Fruit fly (Drosophila melanogaster) whole organism, embryonic: Measurements from ENCODE around the gene AlkB.
A peak's percentile ranks its signal among the peaks of the same experiment; 100 is the strongest.

Source experiments
- Bgb ChIP-seq: fragments of 200-800 bp; sonication (Bioruptor generic); IDR thresholded peaks from 2 replicates; pipeline ENCODE4 v1.3.6; 2022; ENCODE audit warnings: missing biosample characterization, missing genetic modification characterization; ENCODE audit not compliant: partially characterized antibody
- Blimp-1 ChIP-seq: fragments of 200-800 bp; sonication (Bioruptor generic); optimal IDR thresholded peaks from 3 replicates; lab custom pipeline; 2018; ENCODE audit warnings: missing biosample characterization, missing genetic modification characterization, mild to moderate bottlenecking, moderate library complexity, missing genetic modification reagents
- CG10654 ChIP-seq: fragments of 200-800 bp; sonication (Bioruptor generic); optimal IDR thresholded peaks from 2 replicates; lab custom pipeline; 2016; ENCODE audit warnings: missing biosample characterization, missing genetic modification characterization
- CG12155 ChIP-seq: fragments of 200-800 bp; sonication (Bioruptor generic); optimal IDR thresholded peaks from 3 replicates; lab custom pipeline; 2016; ENCODE audit warnings: missing biosample characterization, missing genetic modification characterization
- CG12942 ChIP-seq: fragments of 200-800 bp; sonication (Bioruptor generic); optimal IDR thresholded peaks from 3 replicates; lab custom pipeline; 2016; ENCODE audit warnings: missing biosample characterization, missing genetic modification characterization
- CG14050 ChIP-seq: fragments of 200-800 bp; sonication (Bioruptor generic); IDR thresholded peaks from 3 replicates; pipeline ENCODE4 v1.3.6; 2022; ENCODE audit warnings: missing biosample characterization, missing genetic modification characterization
- CG15011 ChIP-seq: fragments of 200-800 bp; sonication (Bioruptor generic); optimal IDR thresholded peaks from 3 replicates; lab custom pipeline; 2018; ENCODE audit warnings: missing biosample characterization, mild to moderate bottlenecking, missing genetic modification characterization
- CG1529 ChIP-seq: fragments of 200-800 bp; sonication (Bioruptor generic); optimal IDR thresholded peaks from 3 replicates; lab custom pipeline; 2018; ENCODE audit warnings: missing biosample characterization, missing genetic modification characterization
- CG15696 ChIP-seq: fragments of 200-800 bp; sonication (Bioruptor generic); optimal IDR thresholded peaks from 2 replicates; lab custom pipeline; 2019; ENCODE audit warnings: missing biosample characterization, mild to moderate bottlenecking, missing genetic modification characterization, moderate library complexity
- CG1602 ChIP-seq: fragments of 200-800 bp; sonication (Bioruptor generic); optimal IDR thresholded peaks from 3 replicates; lab custom pipeline; 2016; ENCODE audit warnings: missing biosample characterization, missing genetic modification characterization
- CG17359 ChIP-seq: fragments of 200-800 bp; sonication (Bioruptor generic); optimal IDR thresholded peaks from 3 replicates; lab custom pipeline; 2018; ENCODE audit warnings: missing biosample characterization, mild to moderate bottlenecking, missing genetic modification characterization, moderate library complexity
- CG17385 ChIP-seq: fragments of 200-800 bp; sonication (Bioruptor generic); optimal IDR thresholded peaks from 3 replicates; lab custom pipeline; 2018; ENCODE audit warnings: missing biosample characterization, mild to moderate bottlenecking, missing genetic modification characterization
- CG2116 ChIP-seq: fragments of 200-800 bp; sonication (Bioruptor generic); optimal IDR thresholded peaks from 3 replicates; lab custom pipeline; 2018; ENCODE audit warnings: missing biosample characterization, mild to moderate bottlenecking, missing genetic modification characterization
- CG2202 ChIP-seq: fragments of 200-800 bp; sonication (Bioruptor generic); optimal IDR thresholded peaks from 2 replicates; lab custom pipeline; 2018; ENCODE audit warnings: missing biosample characterization, mild to moderate bottlenecking, missing genetic modification characterization
- CG32767 ChIP-seq: fragments of 200-800 bp; sonication (Bioruptor generic); IDR thresholded peaks from 2 replicates; pipeline ENCODE4 v1.3.6; 2022; ENCODE audit warnings: missing biosample characterization, missing genetic modification characterization
- CG34422 ChIP-seq: fragments of 200-800 bp; sonication (Bioruptor generic); IDR thresholded peaks from 3 replicates; pipeline ENCODE4 v1.3.6; 2022; ENCODE audit warnings: missing biosample characterization, missing genetic modification characterization
- CG3847 ChIP-seq: fragments of 200-800 bp; sonication (Bioruptor generic); IDR thresholded peaks from 2 replicates; pipeline ENCODE4 v1.3.6; 2022; ENCODE audit warnings: missing biosample characterization, missing genetic modification characterization
- CG4617 ChIP-seq: fragments of 200-800 bp; sonication (Bioruptor generic); optimal IDR thresholded peaks from 3 replicates; lab custom pipeline; 2016; ENCODE audit warnings: missing biosample characterization, missing genetic modification characterization, borderline replicate concordance
- CG6683 ChIP-seq: fragments of 200-800 bp; sonication (Bioruptor generic); optimal IDR thresholded peaks from 2 replicates; lab custom pipeline; 2017; ENCODE audit warnings: missing biosample characterization, mild to moderate bottlenecking, missing genetic modification characterization, missing genetic modification reagents
- CG6791 ChIP-seq: fragments of 200-800 bp; sonication (Bioruptor generic); IDR thresholded peaks from 3 replicates; pipeline ENCODE4 v1.3.6; 2022; ENCODE audit warnings: missing biosample characterization, missing genetic modification characterization; ENCODE audit not compliant: partially characterized antibody
- CG8290 ChIP-seq, 3 experiments: fragments of 200-800 bp; sonication (Bioruptor generic); optimal IDR thresholded peaks; 2 replicates each; lab custom pipeline; 2016 to 2019; ENCODE audit warnings: missing biosample characterization in 3 of 3, missing genetic modification characterization in 3 of 3, mild to moderate bottlenecking in 2 of 3, moderate library complexity in 1 of 3
- CG8924 ChIP-seq: fragments of 200-800 bp; optimal IDR thresholded peaks from 3 replicates; lab custom pipeline; 2019; ENCODE audit warnings: missing biosample characterization, mild to moderate bottlenecking, missing genetic modification characterization, moderate library complexity
- CG8944 ChIP-seq: fragments of 200-800 bp; sonication (Bioruptor generic); optimal IDR thresholded peaks from 3 replicates; lab custom pipeline; 2016; ENCODE audit warnings: missing biosample characterization, missing genetic modification characterization
- CTCF ChIP-seq: fragments of 200-800 bp; sonication (Bioruptor generic); optimal IDR thresholded peaks from 2 replicates; lab custom pipeline; 2017; ENCODE audit warnings: missing biosample characterization, mild to moderate bottlenecking, missing genetic modification characterization, moderate library complexity
- Deaf1 ChIP-seq: fragments of 200-800 bp; optimal IDR thresholded peaks from 3 replicates; lab custom pipeline; 2019; ENCODE audit warnings: missing biosample characterization, mild to moderate bottlenecking, missing genetic modification characterization, moderate library complexity
- Dll ChIP-seq: fragments of 200-800 bp; sonication (Bioruptor generic); IDR thresholded peaks from 4 replicates; pipeline ENCODE4 v1.3.6; 2022; ENCODE audit warnings: missing biosample characterization, missing genetic modification characterization; ENCODE audit not compliant: partially characterized antibody
- Drgx ChIP-seq: fragments of 200-800 bp; sonication (Bioruptor generic); IDR thresholded peaks from 2 replicates; pipeline ENCODE4 v1.3.6; 2022; ENCODE audit warnings: missing biosample characterization, missing genetic modification characterization
- Ets65A ChIP-seq: fragments of 200-800 bp; sonication (Bioruptor generic); peaks from one replicate; lab custom pipeline; 2016; ENCODE audit warnings: missing biosample characterization, missing genetic modification characterization
- Ets97D ChIP-seq: fragments of 200-800 bp; sonication (Bioruptor generic); optimal IDR thresholded peaks from 3 replicates; lab custom pipeline; 2016; ENCODE audit warnings: missing biosample characterization, missing genetic modification characterization
- MTF-1 ChIP-seq: fragments of 200-800 bp; sonication (Bioruptor generic); optimal IDR thresholded peaks from 2 replicates; lab custom pipeline; 2018; ENCODE audit warnings: missing biosample characterization, mild to moderate bottlenecking, missing genetic modification characterization, borderline replicate concordance
- Myb ChIP-seq: fragments of 200-800 bp; sonication (Bioruptor generic); optimal IDR thresholded peaks from 2 replicates; lab custom pipeline; 2016; ENCODE audit warnings: missing biosample characterization, missing genetic modification characterization
- Rfx ChIP-seq: fragments of 200-800 bp; sonication (Bioruptor generic); IDR thresholded peaks from 2 replicates; pipeline ENCODE4 v1.3.6; 2022; ENCODE audit warnings: missing biosample characterization, missing genetic modification characterization
- Scr ChIP-seq: fragments of 200-800 bp; sonication (Bioruptor generic); IDR thresholded peaks from 2 replicates; pipeline ENCODE4 v1.3.6; 2022; ENCODE audit warnings: missing biosample characterization, missing genetic modification characterization; ENCODE audit not compliant: partially characterized antibody
- Six4 ChIP-seq: fragments of 200-800 bp; sonication (Bioruptor generic); optimal IDR thresholded peaks from 2 replicates; lab custom pipeline; 2016; ENCODE audit warnings: missing biosample characterization, missing genetic modification characterization
- ci ChIP-seq: fragments of 200-800 bp; sonication (Bioruptor generic); IDR thresholded peaks from 3 replicates; pipeline ENCODE4 v1.3.6; 2022; ENCODE audit warnings: missing biosample characterization, missing genetic modification characterization
- corto ChIP-seq: fragments of 200-800 bp; sonication (Bioruptor generic); optimal IDR thresholded peaks from 2 replicates; lab custom pipeline; 2016; ENCODE audit warnings: missing biosample characterization, mild to moderate bottlenecking, missing genetic modification characterization, moderate library complexity
- dpn ChIP-seq, 2 experiments: fragments of 200-800 bp; sonication (Bioruptor generic); optimal IDR thresholded peaks; 3 replicates each; lab custom pipeline; 2016; ENCODE audit warnings: missing biosample characterization in 2 of 2, missing genetic modification characterization in 2 of 2
- gt ChIP-seq: fragments of 200-800 bp; sonication (Bioruptor generic); IDR thresholded peaks from 2 replicates; pipeline ENCODE4 v1.3.6; 2022; ENCODE audit warnings: missing biosample characterization, missing genetic modification characterization
- hkb ChIP-seq, 2 experiments: fragments of 200-800 bp in 1 of 2; fragments of >200 bp in 1 of 2; sonication (Bioruptor generic) in 1 of 2; IDR thresholded peaks in 1 of 2; optimal IDR thresholded peaks in 1 of 2; 2 replicates each; pipeline versions ENCODE4 v1.3.6 to Lab custom; 2017 to 2022; ENCODE audit warnings: missing biosample characterization in 1 of 2, missing genetic modification characterization in 1 of 2
- kni ChIP-seq: fragments of 200-800 bp; sonication (Bioruptor generic); optimal IDR thresholded peaks from 3 replicates; lab custom pipeline; 2017; ENCODE audit warnings: mild to moderate bottlenecking, missing biosample characterization, missing genetic modification reagents, missing genetic modification characterization
- lbe ChIP-seq: fragments of 200-800 bp; sonication (Bioruptor generic); optimal IDR thresholded peaks from 2 replicates; lab custom pipeline; 2016; ENCODE audit warnings: missing biosample characterization, mild to moderate bottlenecking, missing genetic modification characterization
- pan ChIP-seq, 4 experiments: fragments of >200 bp in 3 of 4; fragments of 200-800 bp in 1 of 4; sonication (Bioruptor generic) in 1 of 4; optimal IDR thresholded peaks in 3 of 4; IDR thresholded peaks in 1 of 4; 2 replicates each; pipeline versions ENCODE4 v1.3.6 to Lab custom; 2017 to 2022; ENCODE audit warnings: missing biosample characterization in 2 of 4, missing genetic modification characterization in 2 of 4, mixed read lengths in 1 of 4
- pnt ChIP-seq: fragments of 200-800 bp; sonication (Bioruptor generic); optimal IDR thresholded peaks from 3 replicates; lab custom pipeline; 2016; ENCODE audit warnings: missing biosample characterization, missing genetic modification characterization
- pros ChIP-seq: fragments of 200-800 bp; sonication (Bioruptor generic); optimal IDR thresholded peaks from 3 replicates; lab custom pipeline; 2019; ENCODE audit warnings: missing biosample characterization, mild to moderate bottlenecking, missing genetic modification characterization, moderate library complexity
- pzg ChIP-seq: fragments of 200-800 bp; sonication (Bioruptor generic); optimal IDR thresholded peaks from 3 replicates; lab custom pipeline; 2018; ENCODE audit warnings: missing biosample characterization, mild to moderate bottlenecking, missing genetic modification characterization, moderate library complexity
- rib ChIP-seq: fragments of 200-800 bp; sonication (Bioruptor generic); IDR thresholded peaks from 2 replicates; pipeline ENCODE4 v1.3.6; 2022; ENCODE audit warnings: missing biosample characterization, missing genetic modification characterization
- zf30C ChIP-seq: fragments of 200-800 bp; sonication (Bioruptor generic); optimal IDR thresholded peaks from 3 replicates; lab custom pipeline; 2018; ENCODE audit warnings: missing biosample characterization, mild to moderate bottlenecking, missing genetic modification characterization

AlkB gene

DNA sequence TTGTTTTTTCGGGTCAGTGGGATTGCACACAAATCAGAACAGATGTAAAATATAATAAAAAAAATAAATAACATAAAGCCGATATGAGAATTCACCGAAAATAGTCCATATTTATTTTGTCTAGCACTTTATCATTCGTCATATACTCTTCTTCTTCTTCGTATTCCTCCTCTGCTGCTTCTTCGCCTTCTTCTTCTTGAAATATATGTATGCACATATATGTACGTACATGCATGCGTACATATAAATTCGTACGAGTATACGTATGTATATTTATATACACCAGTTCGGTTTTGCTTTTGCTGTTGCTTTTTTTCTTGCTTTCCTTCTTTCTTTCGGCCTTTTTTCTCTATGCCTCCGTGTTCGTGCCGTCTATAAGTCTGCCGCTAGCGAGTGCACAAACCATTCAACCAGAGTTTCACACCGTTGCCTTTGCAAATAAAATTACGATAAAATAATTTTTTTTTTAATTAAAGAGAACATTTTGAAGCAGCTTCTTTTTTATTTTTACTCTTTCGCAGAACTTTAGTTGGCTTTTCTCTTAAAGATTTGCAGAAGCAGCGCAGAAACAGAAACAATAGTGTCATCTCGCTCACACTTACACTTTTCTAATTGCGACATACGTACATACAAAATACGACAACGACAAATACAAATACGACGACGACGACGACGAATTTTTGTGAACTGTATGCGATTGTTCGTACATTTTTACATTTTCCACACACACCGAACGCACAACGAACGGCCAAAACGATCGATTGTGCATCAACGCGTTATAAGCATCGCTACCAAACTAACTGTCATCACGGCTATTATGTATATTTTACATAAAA lies 27.3 kb upstream of the AlkB start:
- TF ChIP-seq gt (GFP tag; lab: Robert Waterston, UW), result no peak
- no peak for TF ChIP-seq CG15696 (tag; lab: Kevin White, UChicago)
- TF ChIP-seq Drgx (GFP tag; lab: Robert Waterston, UW), result peak; percentile 94
- TF ChIP-seq Scr (GFP tag; lab: Robert Waterston, UW), result no peak
- TF ChIP-seq pan (optimal IDR thresholded peaks at IDR 0.05; lab: Kevin White, UChicago), result no peak
- no peak for TF ChIP-seq pan (GFP tag; optimal IDR thresholded peaks at IDR 0.05 in 1 of 2, IDR thresholded peaks at IDR 0.05 in 1 of 2)
- TF ChIP-seq rib (GFP tag; lab: Robert Waterston, UW), result 0 out of 2 replicates have a peak, but pooled peaks have one; percentile 44
- TF ChIP-seq CG3847 (GFP tag; lab: Robert Waterston, UW), result no peak
- peak; percentile 36; the same call in 1 of the 4 replicates for TF ChIP-seq Dll (GFP tag; lab: Robert Waterston, UW)
- no peak for TF ChIP-seq Six4
- no peak for TF ChIP-seq CG1529 (GFP tag; lab: Kevin White, UChicago)
- no peak for TF ChIP-seq CG12155 (GFP tag; lab: Kevin White, UChicago)
- no peak for TF ChIP-seq Blimp-1
- TF ChIP-seq MTF-1 (GFP tag; lab: Kevin White, UChicago), result no peak
- no peak for TF ChIP-seq kni (GFP tag; lab: Kevin White, UChicago)
- TF ChIP-seq Bgb (GFP tag; lab: Robert Waterston, UW), result peak; percentile 58
- TF ChIP-seq dpn (GFP tag; optimal IDR thresholded peaks at IDR 0.05; lab: Kevin White, UChicago), result no peak
- no peak for TF ChIP-seq CG14050 (GFP tag; lab: Robert Waterston, UW)
- TF ChIP-seq CG1602, result no peak
- peak; percentile 76 for TF ChIP-seq pros (GFP tag; lab: Kevin White, UChicago)
- TF ChIP-seq corto (GFP tag; lab: Kevin White, UChicago), result peak; percentile 10
- TF ChIP-seq CTCF (GFP tag; lab: Kevin White, UChicago), result peak; percentile 55
- TF ChIP-seq CG8944 (GFP tag; lab: Kevin White, UChicago), result no peak
- TF ChIP-seq Ets97D (GFP tag; lab: Kevin White, UChicago), result peak; percentile 6
- TF ChIP-seq lbe (GFP tag; lab: Kevin White, UChicago), result peak; percentile 47
- peak; percentile 48; the same call in 1 of the 2 replicates for TF ChIP-seq CG32767 (GFP tag; lab: Robert Waterston, UW)
- no peak for TF ChIP-seq Myb (GFP tag; lab: Kevin White, UChicago)
- TF ChIP-seq CG17359 (tag; lab: Kevin White, UChicago), result peak; percentile 86
- no peak for TF ChIP-seq CG6683 (GFP tag; lab: Kevin White, UChicago)
- TF ChIP-seq CG34422 (GFP tag; lab: Robert Waterston, UW), result peak; percentile 39; the same call in 1 of the 3 replicates
- no peak for TF ChIP-seq CG2202 (tag; lab: Kevin White, UChicago)
- TF ChIP-seq CG12942 (GFP tag; lab: Kevin White, UChicago), result no peak
- no peak for TF ChIP-seq CG15011
- TF ChIP-seq CG4617 (GFP tag; lab: Kevin White, UChicago), result no peak
- no peak for TF ChIP-seq CG10654 (GFP tag; lab: Kevin White, UChicago)
- peak; percentile 82 for TF ChIP-seq Ets65A (GFP tag; lab: Kevin White, UChicago)
- TF ChIP-seq CG8290 (GFP tag; optimal IDR thresholded peaks at IDR 0.05; lab: Kevin White, UChicago), result no peak
- no peak for TF ChIP-seq CG8290 (tag; optimal IDR thresholded peaks at IDR 0.05; lab: Kevin White, UChicago)
- peak; percentile 22 for TF ChIP-seq CG2116 (GFP tag; lab: Kevin White, UChicago)
- TF ChIP-seq CG6791 (GFP tag; lab: Robert Waterston, UW), result peak; percentile 63; the same call in 2 of the 3 replicates
- peak; percentile 85 for TF ChIP-seq zf30C
- no peak for TF ChIP-seq Rfx (GFP tag; lab: Robert Waterston, UW)
- TF ChIP-seq hkb (optimal IDR thresholded peaks at IDR 0.05; lab: Kevin White, UChicago), result no peak
- TF ChIP-seq hkb (GFP tag; IDR thresholded peaks at IDR 0.05; lab: Robert Waterston, UW), result no peak
- TF ChIP-seq CG8924 (tag; lab: Kevin White, UChicago), result peak; percentile 13
- TF ChIP-seq pnt, result no peak
- peak; percentile 99 for TF ChIP-seq CG17385
- TF ChIP-seq Deaf1, result peak; percentile 88
- peak; percentile 29 for TF ChIP-seq pzg (GFP tag; lab: Kevin White, UChicago)
- TF ChIP-seq ci (GFP tag; lab: Robert Waterston, UW), result peak; percentile 34; the same call in 1 of the 3 replicates
